Worm (Caenorhabditis elegans) whole organism, L1 larva: ENCODE data around the gene pha-1.

Experiments
- F16B12.6 ChIP-seq: fragments of 150-350 bp; optimal IDR thresholded peaks from 2 replicates; lab custom pipeline; 2014; ENCODE audit warnings: missing biosample characterization, missing genetic modification characterization
- Y116A8C.19 ChIP-seq: sonication (generic microtip); optimal IDR thresholded peaks from 2 replicates; lab custom pipeline; 2016; ENCODE audit warnings: missing compliant biosample characterization, missing genetic modification characterization, borderline replicate concordance
- aha-1 ChIP-seq: fragments of 150-350 bp; optimal IDR thresholded peaks from 2 replicates; lab custom pipeline; 2014; ENCODE audit warnings: missing biosample characterization, missing genetic modification characterization
- alr-1 ChIP-seq: fragments of 200-800 bp; sonication (Bioruptor generic); optimal IDR thresholded peaks from 2 replicates; lab custom pipeline; 2018; ENCODE audit warnings: borderline replicate concordance, mild to moderate bottlenecking, missing genetic modification characterization, missing compliant biosample characterization
- aly-2 ChIP-seq: fragments of 150-350 bp; optimal IDR thresholded peaks from 2 replicates; lab custom pipeline; 2014; ENCODE audit warnings: missing biosample characterization, missing genetic modification characterization
- ceh-8 ChIP-seq: fragments of 200-800 bp; sonication (Bioruptor generic); optimal IDR thresholded peaks from 2 replicates; lab custom pipeline; 2018; ENCODE audit warnings: mild to moderate bottlenecking, missing genetic modification characterization, moderate library complexity, missing compliant biosample characterization
- ces-1 ChIP-seq: fragments of 150-350 bp; optimal IDR thresholded peaks from 2 replicates; lab custom pipeline; 2014; ENCODE audit warnings: missing biosample characterization, missing genetic modification reagents, missing genetic modification characterization
- dpl-1 ChIP-seq, 3 experiments: fragments of 150-350 bp in 2 of 3; sonication (generic microtip) in 1 of 3; optimal IDR thresholded peaks; 2 replicates each; lab custom pipeline; 2014 to 2017; ENCODE audit warnings: missing biosample characterization in 3 of 3, missing genetic modification characterization in 3 of 3, missing genetic modification reagents in 3 of 3
- dsc-1 ChIP-seq: sonication (generic microtip); optimal IDR thresholded peaks from 2 replicates; lab custom pipeline; 2016; ENCODE audit warnings: mild to moderate bottlenecking, missing genetic modification characterization, missing compliant biosample characterization
- efl-1 ChIP-seq, 4 experiments: fragments of 150-350 bp; optimal IDR thresholded peaks in 3 of 4; peaks in 1 of 4; 1 replicate in 1 of 4; 2 replicates in 3 of 4; lab custom pipeline; 2014; ENCODE audit warnings: missing biosample characterization in 2 of 4, missing genetic modification characterization in 2 of 4, missing genetic modification reagents in 2 of 4
- efl-3 ChIP-seq: fragments of 200-800 bp; sonication (Bioruptor generic); optimal IDR thresholded peaks from 2 replicates; lab custom pipeline; 2018; ENCODE audit warnings: mild to moderate bottlenecking, missing genetic modification characterization, missing compliant biosample characterization
- egl-13 ChIP-seq: sonication (generic microtip); optimal IDR thresholded peaks from 2 replicates; lab custom pipeline; 2016; ENCODE audit warnings: missing genotype, missing genetic modification reagents, missing genetic modification characterization, missing compliant biosample characterization
- egl-27 ChIP-seq, 2 experiments: fragments of 150-350 bp in 1 of 2; sonication (generic microtip); optimal IDR thresholded peaks; 3 replicates each; lab custom pipeline; 2017 to 2018; ENCODE audit warnings: missing biosample characterization in 2 of 2, missing genetic modification characterization in 2 of 2, missing genetic modification reagents in 2 of 2
- elt-2 ChIP-seq: sonication (generic microtip); optimal IDR thresholded peaks from 2 replicates; lab custom pipeline; 2016; ENCODE audit warnings: missing genetic modification characterization, mild to moderate bottlenecking, inconsistent platforms, missing compliant biosample characterization, missing genetic modification reagents
- elt-3 ChIP-seq, 6 experiments: fragments of 150-350 bp in 1 of 6; sonication (generic microtip); optimal IDR thresholded peaks; 2 replicates each; lab custom pipeline; 2017 to 2018; ENCODE audit warnings: missing biosample characterization in 6 of 6, missing genetic modification characterization in 6 of 6, inconsistent platforms in 1 of 6
- ets-5 ChIP-seq: fragments of 200-800 bp; sonication (Bioruptor generic); IDR thresholded peaks from 2 replicates; pipeline ENCODE4 v1.3.6; 2022; ENCODE audit warnings: missing genetic modification characterization, missing compliant biosample characterization
- fkh-10 ChIP-seq: sonication (generic microtip); optimal IDR thresholded peaks from 2 replicates; lab custom pipeline; 2017; ENCODE audit warnings: missing biosample characterization, missing genetic modification reagents, missing genetic modification characterization
- fos-1 ChIP-seq: fragments of 150-350 bp; optimal IDR thresholded peaks from 2 replicates; lab custom pipeline; 2014; ENCODE audit warnings: missing biosample characterization, missing genetic modification characterization
- grh-1 ChIP-seq: fragments of 200-800 bp; sonication (Bioruptor generic); IDR thresholded peaks from 2 replicates; pipeline ENCODE4 v1.3.6; 2022; ENCODE audit warnings: missing genetic modification reagents, missing genetic modification characterization, missing compliant biosample characterization
- hlh-17 ChIP-seq: fragments of 200-800 bp; sonication (Bioruptor generic); optimal IDR thresholded peaks from 2 replicates; lab custom pipeline; 2018; ENCODE audit warnings: missing genetic modification characterization, mild to moderate bottlenecking, missing compliant biosample characterization, moderate library complexity, borderline replicate concordance
- hlh-4 ChIP-seq: sonication (generic microtip); optimal IDR thresholded peaks from 2 replicates; lab custom pipeline; 2016; ENCODE audit warnings: mild to moderate bottlenecking, missing genetic modification characterization, missing compliant biosample characterization
- hpl-2 ChIP-seq: fragments of 150-350 bp; optimal IDR thresholded peaks from 2 replicates; lab custom pipeline; 2014; ENCODE audit warnings: missing biosample characterization, missing genetic modification reagents, missing genetic modification characterization
- irx-1 ChIP-seq: sonication (generic microtip); optimal IDR thresholded peaks from 2 replicates; lab custom pipeline; 2016; ENCODE audit warnings: missing genetic modification characterization, missing compliant biosample characterization
- lin-13 ChIP-seq: fragments of 150-350 bp; optimal IDR thresholded peaks from 2 replicates; lab custom pipeline; 2014; ENCODE audit warnings: missing biosample characterization, missing genetic modification reagents, missing genetic modification characterization
- lin-14 ChIP-seq: fragments of 200-800 bp; sonication (Bioruptor generic); optimal IDR thresholded peaks from 2 replicates; lab custom pipeline; 2018; ENCODE audit warnings: mild to moderate bottlenecking, missing genetic modification characterization, moderate library complexity, missing compliant biosample characterization
- lsy-2 ChIP-seq, 2 experiments: fragments of 150-350 bp; optimal IDR thresholded peaks; 2 replicates each; lab custom pipeline; 2014; ENCODE audit warnings: missing biosample characterization in 2 of 2, missing genetic modification characterization in 2 of 2
- mab-9 ChIP-seq: fragments of 200-800 bp; sonication (Bioruptor generic); IDR thresholded peaks from 2 replicates; pipeline ENCODE4 v1.3.6; 2022; ENCODE audit warnings: missing genetic modification reagents, missing genetic modification characterization, missing compliant biosample characterization
- mdl-1 ChIP-seq, 2 experiments: fragments of 150-350 bp; optimal IDR thresholded peaks; 2 replicates each; lab custom pipeline; 2014 to 2017; ENCODE audit warnings: missing biosample characterization in 2 of 2, missing genetic modification characterization in 2 of 2, inconsistent platforms in 1 of 2
- mef-2 ChIP-seq: fragments of 150-350 bp; optimal IDR thresholded peaks from 2 replicates; lab custom pipeline; 2014; ENCODE audit warnings: missing biosample characterization, missing genetic modification characterization
- mep-1 ChIP-seq: fragments of 150-350 bp; optimal IDR thresholded peaks from 2 replicates; lab custom pipeline; 2014; ENCODE audit warnings: missing biosample characterization, missing genetic modification characterization
- nhr-11 ChIP-seq: fragments of 150-350 bp; optimal IDR thresholded peaks from 2 replicates; lab custom pipeline; 2014; ENCODE audit warnings: missing biosample characterization, missing genetic modification characterization
- nhr-12 ChIP-seq: sonication (generic microtip); optimal IDR thresholded peaks from 2 replicates; lab custom pipeline; 2017; ENCODE audit warnings: missing biosample characterization, missing genetic modification characterization
- nhr-19 ChIP-seq: fragments of 200-800 bp; sonication (Bioruptor generic); conservative IDR thresholded peaks from 2 replicates; pipeline ENCODE4 v1.3.6; 2022; ENCODE audit warnings: missing genetic modification characterization, missing compliant biosample characterization
- nhr-20 ChIP-seq: sonication (generic microtip); optimal IDR thresholded peaks from 2 replicates; lab custom pipeline; 2016; ENCODE audit warnings: mild to moderate bottlenecking, missing genetic modification characterization, missing compliant biosample characterization
- nhr-237 ChIP-seq: fragments of 150-350 bp; optimal IDR thresholded peaks from 2 replicates; lab custom pipeline; 2014; ENCODE audit warnings: missing biosample characterization, missing genetic modification characterization
- nhr-47 ChIP-seq: sonication (generic microtip); optimal IDR thresholded peaks from 2 replicates; lab custom pipeline; 2016; ENCODE audit warnings: mild to moderate bottlenecking, missing genetic modification characterization, moderate library complexity, missing compliant biosample characterization
- nhr-76 ChIP-seq: sonication (generic microtip); optimal IDR thresholded peaks from 2 replicates; lab custom pipeline; 2017; ENCODE audit warnings: missing biosample characterization, missing genetic modification characterization
- nhr-77 ChIP-seq: fragments of 150-350 bp; optimal IDR thresholded peaks from 2 replicates; lab custom pipeline; 2014; ENCODE audit warnings: missing biosample characterization, missing genetic modification characterization
- nhr-84 ChIP-seq: sonication (generic microtip); optimal IDR thresholded peaks from 2 replicates; lab custom pipeline; 2017; ENCODE audit warnings: missing biosample characterization, missing genetic modification characterization
- nhr-85 ChIP-seq: sonication (generic microtip); peaks from one replicate; lab custom pipeline; 2016; ENCODE audit warnings: missing genetic modification characterization, inconsistent platforms, missing compliant biosample characterization
- nhr-90 ChIP-seq: sonication (generic microtip); optimal IDR thresholded peaks from 2 replicates; lab custom pipeline; 2016; ENCODE audit warnings: mild to moderate bottlenecking, missing genetic modification characterization, missing compliant biosample characterization; ENCODE audit not compliant: poor library complexity
- pag-3 ChIP-seq: sonication (generic microtip); optimal IDR thresholded peaks from 2 replicates; lab custom pipeline; 2017; ENCODE audit warnings: missing genetic modification characterization, mild to moderate bottlenecking, missing compliant biosample characterization, antibody characterized with exemption, borderline replicate concordance; ENCODE audit not compliant: insufficient read depth
- pax-3 ChIP-seq: fragments of 200-800 bp; sonication (Bioruptor generic); optimal IDR thresholded peaks from 2 replicates; lab custom pipeline; 2018; ENCODE audit warnings: mild to moderate bottlenecking, missing genetic modification characterization, moderate library complexity, missing compliant biosample characterization
- rnt-1 ChIP-seq: sonication (generic microtip); optimal IDR thresholded peaks from 2 replicates; lab custom pipeline; 2016; ENCODE audit warnings: mild to moderate bottlenecking, missing genetic modification characterization, moderate library complexity, missing compliant biosample characterization
- snu-23 ChIP-seq: sonication (generic microtip); optimal IDR thresholded peaks from 2 replicates; lab custom pipeline; 2016; ENCODE audit warnings: missing genetic modification characterization, missing compliant biosample characterization
- tbx-2 ChIP-seq: sonication (generic microtip); optimal IDR thresholded peaks from 2 replicates; lab custom pipeline; 2016; ENCODE audit warnings: missing genetic modification characterization, missing compliant biosample characterization
- tlp-1 ChIP-seq: fragments of 150-350 bp; optimal IDR thresholded peaks from 2 replicates; lab custom pipeline; 2014; ENCODE audit warnings: missing biosample characterization, missing genetic modification characterization
- unc-130 ChIP-seq: fragments of 150-350 bp; optimal IDR thresholded peaks from 2 replicates; lab custom pipeline; 2017; ENCODE audit warnings: missing biosample characterization, missing genetic modification characterization, inconsistent platforms
- unc-30 ChIP-seq: sonication (generic microtip); optimal IDR thresholded peaks from 2 replicates; lab custom pipeline; 2017; ENCODE audit warnings: missing biosample characterization, missing genetic modification characterization
- unc-62 ChIP-seq: fragments of 150-350 bp; optimal IDR thresholded peaks from 2 replicates; lab custom pipeline; 2014; ENCODE audit warnings: missing biosample characterization, missing genetic modification reagents, missing genetic modification characterization
- unc-86 ChIP-seq: sonication (generic microtip); optimal IDR thresholded peaks from 2 replicates; lab custom pipeline; 2016; ENCODE audit warnings: missing genetic modification characterization, missing compliant biosample characterization
- xbp-1 ChIP-seq: sonication (generic microtip); optimal IDR thresholded peaks from 2 replicates; lab custom pipeline; 2016; ENCODE audit warnings: missing genetic modification characterization, missing compliant biosample characterization
- ztf-11 ChIP-seq, 2 experiments: sonication (generic microtip); optimal IDR thresholded peaks; 2 replicates each; lab custom pipeline; 2016 to 2017; ENCODE audit warnings: missing genetic modification characterization in 2 of 2, missing biosample characterization in 1 of 2, missing compliant biosample characterization in 1 of 2

The pha-1 gene

DNA sequence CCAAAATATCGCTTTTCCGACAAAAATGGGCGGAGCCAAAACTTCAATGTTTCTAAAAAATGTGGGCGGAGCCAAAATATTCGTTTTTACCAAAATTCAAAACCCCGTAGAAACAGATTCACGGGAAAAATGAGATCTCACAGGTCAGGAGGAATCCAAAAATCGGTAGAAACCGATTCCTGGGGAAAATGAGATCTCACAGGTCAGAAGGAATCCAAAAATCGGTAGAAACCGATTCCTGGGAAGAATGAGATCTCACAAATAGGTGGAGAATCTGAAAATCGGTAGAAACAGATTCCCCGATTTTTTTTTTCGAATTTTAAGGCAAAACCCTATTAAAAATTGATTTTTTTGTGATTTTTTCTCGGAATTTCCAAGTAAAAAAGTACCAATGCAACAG, 38.1 kb upstream of the pha-1 start:
- TF ChIP-seq tlp-1 (tag; lab: Kevin White, UChicago) (no peak), egl-27 (tag; optimal IDR thresholded peaks at IDR 0.05; lab: Kevin White, UChicago) (no peak), efl-3 (no peak), nhr-85 (tag; lab: Kevin White, UChicago) (peak; percentile 51), tbx-2 (tag; lab: Kevin White, UChicago) (peak; percentile 30), irx-1 (no peak), xbp-1 (peak; percentile 15), egl-13 (tag; lab: Kevin White, UChicago) (no peak), elt-2 (no peak), unc-62 (GFP tag; lab: Kevin White, UChicago) (no peak), dsc-1 (peak; percentile 8), ceh-8 (GFP tag; lab: Kevin White, UChicago) (no peak), elt-3 (tag; optimal IDR thresholded peaks at IDR 0.05; lab: Kevin White, UChicago) (no peak), nhr-19 (no peak), aha-1 (tag; lab: Kevin White, UChicago) (no peak), nhr-237 (tag; lab: Kevin White, UChicago) (no peak), pax-3 (tag; lab: Kevin White, UChicago) (peak; percentile 60), fkh-10 (GFP tag; lab: Kevin White, UChicago) (no peak), mef-2 (no peak), mab-9 (no peak), fos-1 (no peak), nhr-84 (no peak), lsy-2 (tag; optimal IDR thresholded peaks at IDR 0.05; lab: Kevin White, UChicago) (no peak), nhr-90 (peak; percentile 53), nhr-20 (tag; lab: Kevin White, UChicago) (no peak), dpl-1 (GFP tag; optimal IDR thresholded peaks at IDR 0.05; lab: Kevin White, UChicago) (no peak), nhr-12 (tag; lab: Kevin White, UChicago) (no peak), unc-130 (tag; lab: Kevin White, UChicago) (no peak), lin-13 (GFP tag; lab: Kevin White, UChicago) (no peak), ets-5 (GFP tag; lab: Robert Waterston, UW) (no peak), pag-3 (tag; lab: Kevin White, UChicago) (no peak), unc-30 (tag; lab: Kevin White, UChicago) (no peak), nhr-76 (no peak), mdl-1 (tag; optimal IDR thresholded peaks at IDR 0.05; lab: Kevin White, UChicago) (no peak), efl-1 (optimal IDR thresholded peaks at IDR 0.05; lab: Kevin White, UChicago) (peak; percentile 43), efl-1 (GFP tag; optimal IDR thresholded peaks at IDR 0.05 in 1 of 2; lab: Kevin White, UChicago) (peak in 1 of 2 experiments; percentile 92), aly-2 (tag; lab: Kevin White, UChicago) (no peak), rnt-1 (tag; lab: Kevin White, UChicago) (peak; percentile 63), hlh-4 (tag; lab: Kevin White, UChicago) (no peak), Y116A8C.19 (no peak), alr-1 (tag; lab: Kevin White, UChicago) (no peak), hpl-2 (GFP tag; lab: Kevin White, UChicago) (no peak), lin-14 (GFP tag; lab: Kevin White, UChicago) (no peak), nhr-47 (tag; lab: Kevin White, UChicago) (peak; percentile 18), F16B12.6 (tag; lab: Kevin White, UChicago) (no peak), mep-1 (no peak), ztf-11 (tag; optimal IDR thresholded peaks at IDR 0.05; lab: Kevin White, UChicago) (peak in 1 of 2 experiments; percentile 73), ces-1 (GFP tag; lab: Kevin White, UChicago) (no peak), grh-1 (no peak), hlh-17 (GFP tag; lab: Kevin White, UChicago) (no peak), nhr-11 (tag; lab: Kevin White, UChicago) (no peak), unc-86 (no peak), snu-23 (GFP tag; lab: Kevin White, UChicago) (no peak), nhr-77 (tag; lab: Kevin White, UChicago) (no peak)
